Worm (Caenorhabditis elegans): ENCODE data around the gene tag-241.

DNA sequence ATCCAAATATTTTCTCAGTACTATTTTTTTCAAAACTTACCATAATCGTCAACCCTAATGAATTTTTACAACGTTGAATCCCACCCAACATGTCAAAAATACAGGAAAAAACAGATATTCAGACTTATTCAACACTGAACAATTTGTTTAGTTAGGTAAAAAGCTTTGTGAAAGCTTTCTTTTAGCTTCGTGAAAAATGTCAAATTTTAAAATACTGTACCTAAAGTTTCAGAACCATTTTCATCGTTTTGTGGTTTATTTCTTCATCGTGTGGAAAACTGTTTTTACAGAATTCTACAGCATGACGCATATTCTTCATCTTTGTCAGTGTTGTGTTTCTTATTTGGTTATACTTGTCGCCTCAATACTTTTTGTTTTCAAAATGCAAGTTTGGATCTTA, 26.8 kb downstream of the tag-241 start, which contains the start of gene F54F7.14:
- TF ChIP-seq him-1 (tag; optimal IDR thresholded peaks at IDR 0.05): no peak
- no peak for TF ChIP-seq W03F9.2 (tag; optimal IDR thresholded peaks at IDR 0.05)
- TF ChIP-seq dao-5 (tag; optimal IDR thresholded peaks at IDR 0.05): no peak
